Fruit fly (Drosophila melanogaster) whole organism, embryonic: ENCODE measurements around the gene Cpr76Bc.

Experiments used
- ATbp ChIP-seq: fragments of 200-800 bp; sonication (Bioruptor generic); optimal IDR thresholded peaks from 2 replicates; lab custom pipeline; 2017; ENCODE audit warnings: missing biosample characterization, mild to moderate bottlenecking, missing genetic modification characterization, missing genetic modification reagents
- CG11093 ChIP-seq: fragments of 200-800 bp; sonication (Bioruptor generic); IDR thresholded peaks from 3 replicates; pipeline ENCODE4 v1.3.6; 2022; ENCODE audit warnings: missing biosample characterization, missing genetic modification characterization
- CG11247 ChIP-seq: fragments of 200-800 bp; sonication (Bioruptor generic); IDR thresholded peaks from 2 replicates; pipeline ENCODE4 v1.3.6; 2022; ENCODE audit warnings: missing biosample characterization, missing genetic modification characterization
- CG11696 ChIP-seq: fragments of 200-800 bp; sonication (Bioruptor generic); IDR thresholded peaks from 2 replicates; pipeline ENCODE4 v1.3.6; 2022; ENCODE audit warnings: missing biosample characterization, missing genetic modification characterization
- CG11723 ChIP-seq: fragments of 200-800 bp; sonication (Bioruptor generic); optimal IDR thresholded peaks from 2 replicates; lab custom pipeline; 2017; ENCODE audit warnings: missing biosample characterization, mild to moderate bottlenecking, missing genetic modification characterization
- CG12769 ChIP-seq: fragments of 200-800 bp; sonication (Bioruptor generic); optimal IDR thresholded peaks from 2 replicates; lab custom pipeline; 2019; ENCODE audit warnings: missing biosample characterization, mild to moderate bottlenecking, missing genetic modification characterization, moderate library complexity
- CG14441 ChIP-seq: fragments of 200-800 bp; sonication (Bioruptor generic); IDR thresholded peaks from 2 replicates; pipeline ENCODE4 v1.3.6; 2022; ENCODE audit warnings: missing biosample characterization, missing genetic modification characterization
- CG1529 ChIP-seq: fragments of 200-800 bp; sonication (Bioruptor generic); optimal IDR thresholded peaks from 3 replicates; lab custom pipeline; 2018; ENCODE audit warnings: missing biosample characterization, missing genetic modification characterization
- CG17361 ChIP-seq: fragments of 200-800 bp; sonication (Bioruptor generic); IDR thresholded peaks from 3 replicates; pipeline ENCODE4 v1.3.6; 2022; ENCODE audit warnings: missing biosample characterization, missing genetic modification characterization
- CG4617 ChIP-seq: fragments of 200-800 bp; sonication (Bioruptor generic); optimal IDR thresholded peaks from 3 replicates; lab custom pipeline; 2016; ENCODE audit warnings: missing biosample characterization, missing genetic modification characterization, borderline replicate concordance
- CG6813 ChIP-seq: fragments of 200-800 bp; sonication (Bioruptor generic); optimal IDR thresholded peaks from 2 replicates; lab custom pipeline; 2017; ENCODE audit warnings: missing biosample characterization, missing genetic modification characterization, mild to moderate bottlenecking, moderate library complexity, missing genetic modification reagents
- CG8359 ChIP-seq: fragments of 200-800 bp; sonication (Bioruptor generic); optimal IDR thresholded peaks from 2 replicates; lab custom pipeline; 2017; ENCODE audit warnings: missing biosample characterization, mild to moderate bottlenecking, missing genetic modification characterization, borderline replicate concordance
- CG9609 ChIP-seq: fragments of 200-800 bp; sonication (Bioruptor generic); optimal IDR thresholded peaks from 3 replicates; lab custom pipeline; 2016; ENCODE audit warnings: missing biosample characterization, missing genetic modification characterization
- Dbx ChIP-seq: fragments of 200-800 bp; sonication (Bioruptor generic); IDR thresholded peaks from 3 replicates; pipeline ENCODE4 v1.3.6; 2022; ENCODE audit warnings: missing biosample characterization, missing genetic modification characterization
- Ets97D ChIP-seq: fragments of 200-800 bp; sonication (Bioruptor generic); optimal IDR thresholded peaks from 3 replicates; lab custom pipeline; 2016; ENCODE audit warnings: missing biosample characterization, missing genetic modification characterization
- HHEX ChIP-seq: fragments of 200-800 bp; sonication (Bioruptor generic); optimal IDR thresholded peaks from 3 replicates; lab custom pipeline; 2017; ENCODE audit warnings: missing biosample characterization, mild to moderate bottlenecking, missing genetic modification characterization, missing genetic modification reagents
- Hey ChIP-seq: fragments of 200-800 bp; sonication (Bioruptor generic); optimal IDR thresholded peaks from 3 replicates; lab custom pipeline; 2018; ENCODE audit warnings: missing biosample characterization, mild to moderate bottlenecking, missing genetic modification characterization
- Lpt ChIP-seq: fragments of >200 bp; optimal IDR thresholded peaks from 2 replicates; lab custom pipeline; 2018; ENCODE audit warnings: missing biosample characterization, missing genetic modification characterization
- Max ChIP-seq: fragments of 200-800 bp; sonication (Bioruptor generic); optimal IDR thresholded peaks from 2 replicates; lab custom pipeline; 2016; ENCODE audit warnings: missing biosample characterization, mild to moderate bottlenecking, missing genetic modification characterization
- Oli ChIP-seq: fragments of 200-800 bp; sonication (Bioruptor generic); optimal IDR thresholded peaks from 2 replicates; lab custom pipeline; 2018; ENCODE audit warnings: missing biosample characterization, mild to moderate bottlenecking, missing genetic modification characterization, moderate library complexity
- Scr ChIP-seq: fragments of 200-800 bp; sonication (Bioruptor generic); IDR thresholded peaks from 2 replicates; pipeline ENCODE4 v1.3.6; 2022; ENCODE audit warnings: missing biosample characterization, missing genetic modification characterization; ENCODE audit not compliant: partially characterized antibody
- Sox102F ChIP-seq: fragments of 200-800 bp; sonication (Bioruptor generic); optimal IDR thresholded peaks from 2 replicates; lab custom pipeline; 2018; ENCODE audit warnings: missing biosample characterization, mild to moderate bottlenecking, missing genetic modification characterization, moderate library complexity
- YL-1 ChIP-seq: fragments of 200-800 bp; sonication (Bioruptor generic); optimal IDR thresholded peaks from 3 replicates; lab custom pipeline; 2017; ENCODE audit warnings: missing biosample characterization, mild to moderate bottlenecking, missing genetic modification characterization
- az2 ChIP-seq: fragments of 200-800 bp; sonication (Bioruptor generic); optimal IDR thresholded peaks from 3 replicates; lab custom pipeline; 2016; ENCODE audit warnings: missing biosample characterization, missing genetic modification characterization
- caup ChIP-seq: fragments of 200-800 bp; sonication (Bioruptor generic); optimal IDR thresholded peaks from 3 replicates; lab custom pipeline; 2017; ENCODE audit warnings: missing biosample characterization, mild to moderate bottlenecking, missing genetic modification characterization, moderate library complexity; ENCODE audit not compliant: severe bottlenecking
- chm ChIP-seq: fragments of 200-800 bp; sonication (Bioruptor generic); IDR thresholded peaks from 2 replicates; pipeline ENCODE4 v1.3.6; 2022; ENCODE audit warnings: missing biosample characterization, missing genetic modification characterization
- crol ChIP-seq: fragments of 200-800 bp; sonication (Bioruptor generic); IDR thresholded peaks from 2 replicates; pipeline ENCODE4 v1.3.6; 2022; ENCODE audit warnings: missing biosample characterization, missing genetic modification characterization
- dysf ChIP-seq: fragments of 200-800 bp; sonication (Bioruptor generic); IDR thresholded peaks from 3 replicates; pipeline ENCODE4 v1.3.6; 2022; ENCODE audit warnings: missing biosample characterization, missing genetic modification characterization
- fd64A ChIP-seq: fragments of 200-800 bp; sonication (Bioruptor generic); optimal IDR thresholded peaks from 3 replicates; lab custom pipeline; 2018; ENCODE audit warnings: missing biosample characterization, mild to moderate bottlenecking, missing genetic modification characterization
- gce ChIP-seq: fragments of 200-800 bp; sonication (Bioruptor generic); IDR thresholded peaks from 3 replicates; pipeline ENCODE4 v1.3.6; 2022; ENCODE audit warnings: missing biosample characterization, missing genetic modification characterization
- gfzf ChIP-seq: fragments of 200-800 bp; sonication (Bioruptor generic); optimal IDR thresholded peaks from 2 replicates; lab custom pipeline; 2016; ENCODE audit warnings: missing biosample characterization, mild to moderate bottlenecking, missing genetic modification characterization, moderate library complexity
- grn ChIP-seq: fragments of 200-800 bp; sonication (Bioruptor generic); optimal IDR thresholded peaks from 3 replicates; lab custom pipeline; 2017; ENCODE audit warnings: missing biosample characterization, missing genetic modification characterization
- gro ChIP-seq: fragments of 200-800 bp; sonication (Bioruptor generic); optimal IDR thresholded peaks from 2 replicates; lab custom pipeline; 2016; ENCODE audit warnings: missing biosample characterization, missing genetic modification characterization
- ind ChIP-seq: fragments of 200-800 bp; sonication (Bioruptor generic); optimal IDR thresholded peaks from 3 replicates; lab custom pipeline; 2016; ENCODE audit warnings: missing biosample characterization, missing genetic modification characterization
- lola ChIP-seq, 3 experiments: fragments of >200 bp in 2 of 3; fragments of 200-800 bp in 1 of 3; sonication (Bioruptor generic) in 1 of 3; optimal IDR thresholded peaks; 2 replicates each; lab custom pipeline; 2017 to 2019; ENCODE audit warnings: missing biosample characterization in 3 of 3, missing genetic modification characterization in 3 of 3, mild to moderate bottlenecking in 1 of 3, moderate library complexity in 1 of 3
- sima ChIP-seq: fragments of 200-800 bp; sonication (Bioruptor generic); optimal IDR thresholded peaks from 2 replicates; lab custom pipeline; 2016; ENCODE audit warnings: missing biosample characterization, missing genetic modification characterization
- so ChIP-seq: fragments of 200-800 bp; sonication (Bioruptor generic); IDR thresholded peaks from 3 replicates; pipeline ENCODE4 v1.3.6; 2022; ENCODE audit warnings: missing biosample characterization, missing genetic modification characterization
- unpg ChIP-seq: fragments of 200-800 bp; sonication (Bioruptor generic); optimal IDR thresholded peaks from 3 replicates; lab custom pipeline; 2018; ENCODE audit warnings: missing biosample characterization, mild to moderate bottlenecking, missing genetic modification characterization, moderate library complexity
- usp ChIP-seq: fragments of >200 bp; optimal IDR thresholded peaks from 2 replicates; lab custom pipeline; 2017; ENCODE audit warnings: missing biosample characterization, missing genetic modification characterization

Cpr76Bc gene

dm6 chr3L:19516547-19516946, 4.2 kb upstream of the Cpr76Bc start (continued):
- TF ChIP-seq crol (no peak; the same call in 1 of the 2 replicates), CG12769 (tag; lab: Kevin White, UChicago) (peak; percentile 68), Lpt (GFP tag; lab: Kevin White, UChicago) (no peak), CG11696 (GFP tag; lab: Robert Waterston, UW) (peak; percentile 63), az2 (GFP tag; lab: Kevin White, UChicago) (peak; percentile 75), lola (GFP tag; optimal IDR thresholded peaks at IDR 0.05; lab: Kevin White, UChicago) (no peak)
- TF ChIP-seq, all 482 proteins: peak for 403

- no peak for TF ChIP-seq Hey
- TF ChIP-seq caup (GFP tag; lab: Kevin White, UChicago) = no peak
- TF ChIP-seq sima (GFP tag; lab: Kevin White, UChicago) = no peak
- TF ChIP-seq gfzf (GFP tag; lab: Kevin White, UChicago) = no peak
- TF ChIP-seq Scr (GFP tag; lab: Robert Waterston, UW) = no peak
- no peak for TF ChIP-seq crol
- no peak for TF ChIP-seq CG11093 (GFP tag; lab: Robert Waterston, UW)
- TF ChIP-seq CG17361 (GFP tag; lab: Robert Waterston, UW) = no peak
- no peak for TF ChIP-seq CG1529
- TF ChIP-seq CG14441 = no peak
- TF ChIP-seq CG6813 = no peak
- no peak for TF ChIP-seq CG11723 (GFP tag; lab: Kevin White, UChicago)
- TF ChIP-seq chm = no peak
- TF ChIP-seq CG11247 = no peak
- no peak for TF ChIP-seq Oli (tag; lab: Kevin White, UChicago)
- TF ChIP-seq usp = no peak
- no peak for TF ChIP-seq dysf (GFP tag; lab: Robert Waterston, UW)
Observed at dm6 chr3L:19518232-19518631, 2.5 kb upstream of the Cpr76Bc start, which contains the start of gene Cpr76Ba. Gene Cpr76Ba, minus strand, starts transcription at chr3L:19518332.

DNA sequence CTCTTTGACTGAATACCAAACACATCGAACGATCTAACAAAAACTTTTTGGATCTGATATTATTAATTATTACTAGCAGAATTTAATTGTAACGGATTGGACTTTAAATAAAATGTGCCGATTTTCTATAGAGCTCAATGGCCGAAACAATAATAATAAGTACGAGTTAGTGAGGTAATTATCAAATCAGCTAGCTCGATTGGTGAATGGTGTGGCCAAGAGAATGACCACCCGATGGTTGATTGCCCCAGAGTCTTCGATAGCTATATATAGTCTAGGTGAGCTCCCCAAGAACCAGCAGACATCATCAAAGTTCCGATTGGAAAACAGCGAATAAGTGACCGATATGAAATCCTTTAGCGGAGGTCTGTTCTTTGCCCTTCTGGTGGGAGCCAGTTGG, 1.4 kb upstream of the Cpr76Bc start, which contains the start of gene Cpr76Bb:
Gene Cpr76Bb (plus strand): TSS at position 301 of the 400 bp plus-strand sequence.
- TF ChIP-seq grn = no peak
- TF ChIP-seq CG9609 = no peak
- TF ChIP-seq fd64A = no peak
- TF ChIP-seq Dbx (GFP tag; lab: Robert Waterston, UW) = no peak
- no peak for TF ChIP-seq unpg (GFP tag; lab: Kevin White, UChicago)
- no peak for TF ChIP-seq Max
- TF ChIP-seq Ets97D (GFP tag; lab: Kevin White, UChicago) = no peak
- TF ChIP-seq YL-1 (GFP tag; lab: Kevin White, UChicago) = no peak
- TF ChIP-seq HHEX = no peak
- no peak for TF ChIP-seq so (GFP tag; lab: Robert Waterston, UW)
- TF ChIP-seq CG4617 (GFP tag; lab: Kevin White, UChicago) = no peak
- no peak for TF ChIP-seq gro (GFP tag; lab: Kevin White, UChicago)
- no peak for TF ChIP-seq gce (GFP tag; lab: Robert Waterston, UW)
- TF ChIP-seq Sox102F (GFP tag; lab: Kevin White, UChicago) = no peak

DNA sequence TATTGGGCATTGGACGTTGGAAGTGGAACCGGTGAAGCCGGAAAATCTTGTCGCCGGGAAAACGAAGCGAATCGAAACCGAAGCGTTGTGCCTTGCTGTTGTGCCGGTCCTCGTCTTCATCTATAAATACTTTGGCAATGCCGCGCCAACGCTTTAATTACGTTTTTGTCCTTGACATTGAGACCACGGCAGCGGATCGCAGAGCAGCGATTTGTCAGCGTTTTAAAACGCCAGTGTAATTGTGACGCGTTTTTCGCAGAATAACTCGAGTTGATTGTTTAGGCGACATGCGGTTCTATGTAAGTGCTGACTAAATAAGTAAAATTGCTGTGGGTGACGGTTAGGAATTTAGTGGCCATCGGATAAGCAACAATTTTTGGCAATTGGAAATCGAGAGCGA, 348 bp downstream of the Cpr76Bc start:
- TF ChIP-seq CG8359 (GFP tag; lab: Kevin White, UChicago) = peak; percentile 93
- TF ChIP-seq ind (GFP tag; lab: Kevin White, UChicago) = no peak
- TF ChIP-seq ATbp (GFP tag; lab: Kevin White, UChicago) = no peak
